Worm (Caenorhabditis elegans) whole organism, late embryonic: ENCODE measurements around the gene mrps-2.
A peak's percentile ranks its signal among the peaks of the same experiment; 100 is the strongest.

Experiments used
- C08G9.2 ChIP-seq: sonication (generic microtip); optimal IDR thresholded peaks from 2 replicates; lab custom pipeline; 2016; ENCODE audit warnings: mild to moderate bottlenecking, missing genetic modification characterization, moderate library complexity, missing compliant biosample characterization
- F13H6.1 ChIP-seq: sonication (generic microtip); optimal IDR thresholded peaks from 2 replicates; lab custom pipeline; 2016; ENCODE audit warnings: missing genetic modification characterization, missing compliant biosample characterization
- K09A11.1 ChIP-seq: sonication (generic microtip); optimal IDR thresholded peaks from 2 replicates; lab custom pipeline; 2017; ENCODE audit warnings: antibody characterized with exemption, mild to moderate bottlenecking, missing genetic modification characterization, missing compliant biosample characterization; ENCODE audit not compliant: insufficient read depth
- T23F11.4 ChIP-seq: fragments of 200-800 bp; sonication (Bioruptor generic); optimal IDR thresholded peaks from 2 replicates; lab custom pipeline; 2018; ENCODE audit warnings: mild to moderate bottlenecking, missing genetic modification characterization, missing compliant biosample characterization
- Y22D7AL.16 ChIP-seq: sonication (generic microtip); optimal IDR thresholded peaks from 2 replicates; lab custom pipeline; 2016; ENCODE audit warnings: missing genetic modification characterization, missing compliant biosample characterization
- ahr-1 ChIP-seq: sonication (generic microtip); optimal IDR thresholded peaks from 2 replicates; lab custom pipeline; 2016; ENCODE audit warnings: missing genetic modification characterization, missing compliant biosample characterization
- ama-1 ChIP-seq: fragments of 150-350 bp; optimal IDR thresholded peaks from 2 replicates; lab custom pipeline; 2014
- ceh-19 ChIP-seq: fragments of 200-800 bp; sonication (Bioruptor generic); optimal IDR thresholded peaks from 2 replicates; lab custom pipeline; 2018; ENCODE audit warnings: mild to moderate bottlenecking, missing genetic modification characterization, missing compliant biosample characterization
- ceh-2 ChIP-seq: sonication (generic microtip); optimal IDR thresholded peaks from 2 replicates; lab custom pipeline; 2016; ENCODE audit warnings: missing genotype, missing genetic modification characterization, missing compliant biosample characterization
- ceh-22 ChIP-seq: sonication (generic microtip); optimal IDR thresholded peaks from 2 replicates; lab custom pipeline; 2017; ENCODE audit warnings: missing biosample characterization, missing genetic modification characterization
- ceh-30 ChIP-seq: fragments of 150-350 bp; optimal IDR thresholded peaks from 2 replicates; lab custom pipeline; 2014; ENCODE audit warnings: missing biosample characterization, missing genetic modification characterization
- ceh-31 ChIP-seq: sonication (generic microtip); optimal IDR thresholded peaks from 2 replicates; lab custom pipeline; 2016; ENCODE audit warnings: missing genetic modification characterization, missing compliant biosample characterization
- ceh-34 ChIP-seq: sonication (generic microtip); optimal IDR thresholded peaks from 2 replicates; lab custom pipeline; 2016; ENCODE audit warnings: mild to moderate bottlenecking, missing genetic modification characterization, missing compliant biosample characterization
- ceh-45 ChIP-seq: fragments of 200-800 bp; sonication (Bioruptor generic); IDR thresholded peaks from 2 replicates; pipeline ENCODE4 v1.3.6; 2022; ENCODE audit warnings: missing genetic modification reagents, missing genetic modification characterization, missing compliant biosample characterization
- ceh-48 ChIP-seq: sonication (generic microtip); optimal IDR thresholded peaks from 2 replicates; lab custom pipeline; 2016; ENCODE audit warnings: missing genetic modification characterization, inconsistent platforms, missing compliant biosample characterization
- ceh-6 ChIP-seq: fragments of 200-800 bp; sonication (Bioruptor generic); optimal IDR thresholded peaks from 2 replicates; lab custom pipeline; 2018; ENCODE audit warnings: mild to moderate bottlenecking, missing genetic modification characterization, missing compliant biosample characterization
- ceh-9 ChIP-seq: sonication (generic microtip); optimal IDR thresholded peaks from 2 replicates; lab custom pipeline; 2016; ENCODE audit warnings: mild to moderate bottlenecking, missing genetic modification characterization, inconsistent platforms, missing compliant biosample characterization
- dve-1 ChIP-seq: sonication (generic microtip); optimal IDR thresholded peaks from 2 replicates; lab custom pipeline; 2017; ENCODE audit warnings: antibody characterized with exemption, mild to moderate bottlenecking, missing genetic modification characterization, missing compliant biosample characterization
- elt-4 ChIP-seq: sonication (generic microtip); optimal IDR thresholded peaks from 2 replicates; lab custom pipeline; 2016; ENCODE audit warnings: missing genetic modification characterization, missing compliant biosample characterization
- eyg-1 ChIP-seq: sonication (generic microtip); optimal IDR thresholded peaks from 2 replicates; lab custom pipeline; 2016; ENCODE audit warnings: missing genotype, missing genetic modification characterization, missing compliant biosample characterization
- fax-1 ChIP-seq: sonication (generic microtip); optimal IDR thresholded peaks from 2 replicates; lab custom pipeline; 2016; ENCODE audit warnings: missing genotype, missing genetic modification characterization, missing compliant biosample characterization
- gmeb-2 ChIP-seq: sonication (generic microtip); optimal IDR thresholded peaks from 2 replicates; lab custom pipeline; 2016; ENCODE audit warnings: missing genetic modification characterization, inconsistent platforms, missing compliant biosample characterization
- hlh-13 ChIP-seq: fragments of 200-800 bp; sonication (Bioruptor generic); optimal IDR thresholded peaks from 2 replicates; lab custom pipeline; 2018; ENCODE audit warnings: mild to moderate bottlenecking, missing genetic modification characterization, missing compliant biosample characterization
- hlh-15 ChIP-seq: sonication (generic microtip); optimal IDR thresholded peaks from 2 replicates; lab custom pipeline; 2016; ENCODE audit warnings: missing genetic modification characterization, missing compliant biosample characterization
- hlh-6 ChIP-seq: sonication (generic microtip); optimal IDR thresholded peaks from 2 replicates; lab custom pipeline; 2016; ENCODE audit warnings: missing genotype, missing genetic modification characterization, missing compliant biosample characterization
- hlh-8 ChIP-seq: sonication (generic microtip); optimal IDR thresholded peaks from 2 replicates; lab custom pipeline; 2016; ENCODE audit warnings: missing genotype, missing genetic modification characterization, missing compliant biosample characterization
- lim-6 ChIP-seq: sonication (generic microtip); optimal IDR thresholded peaks from 2 replicates; lab custom pipeline; 2016; ENCODE audit warnings: missing genetic modification characterization, missing compliant biosample characterization
- lin-11 ChIP-seq: fragments of 200-800 bp; sonication (Bioruptor generic); optimal IDR thresholded peaks from 2 replicates; lab custom pipeline; 2018; ENCODE audit warnings: mild to moderate bottlenecking, missing genetic modification characterization, missing compliant biosample characterization
- nfya-1 ChIP-seq: sonication (generic microtip); optimal IDR thresholded peaks from 2 replicates; lab custom pipeline; 2017; ENCODE audit warnings: missing genetic modification characterization, mild to moderate bottlenecking, missing compliant biosample characterization, antibody characterized with exemption, moderate library complexity
- nhr-11 ChIP-seq: fragments of 150-350 bp; optimal IDR thresholded peaks from 2 replicates; lab custom pipeline; 2014; ENCODE audit warnings: missing biosample characterization, missing genetic modification characterization
- npax-4 ChIP-seq: sonication (generic microtip); optimal IDR thresholded peaks from 2 replicates; lab custom pipeline; 2016; ENCODE audit warnings: missing genetic modification characterization, missing compliant biosample characterization
- odd-2 ChIP-seq: sonication (generic microtip); optimal IDR thresholded peaks from 2 replicates; lab custom pipeline; 2017; ENCODE audit warnings: antibody characterized with exemption, mild to moderate bottlenecking, missing genetic modification characterization, missing compliant biosample characterization
- pax-1 ChIP-seq: fragments of 150-350 bp; optimal IDR thresholded peaks from 2 replicates; lab custom pipeline; 2014; ENCODE audit warnings: missing biosample characterization, missing genetic modification characterization
- pqm-1 ChIP-seq: sonication (generic microtip); optimal IDR thresholded peaks from 2 replicates; lab custom pipeline; 2016; ENCODE audit warnings: missing genetic modification characterization, missing compliant biosample characterization
- pros-1 ChIP-seq: fragments of 150-350 bp; optimal IDR thresholded peaks from 2 replicates; lab custom pipeline; 2014; ENCODE audit warnings: missing biosample characterization, missing genetic modification reagents, missing genetic modification characterization
- ref-2 ChIP-seq: sonication (generic microtip); optimal IDR thresholded peaks from 2 replicates; lab custom pipeline; 2016; ENCODE audit warnings: missing genetic modification characterization, missing compliant biosample characterization
- rnt-1 ChIP-seq: sonication (generic microtip); optimal IDR thresholded peaks from 2 replicates; lab custom pipeline; 2016; ENCODE audit warnings: missing genetic modification characterization, missing compliant biosample characterization
- sox-2 ChIP-seq: fragments of 200-800 bp; sonication (Bioruptor generic); IDR thresholded peaks from 2 replicates; pipeline ENCODE4 v1.3.6; 2022; ENCODE audit warnings: missing genetic modification reagents, missing genetic modification characterization, missing compliant biosample characterization
- syd-9 ChIP-seq: sonication (generic microtip); optimal IDR thresholded peaks from 2 replicates; lab custom pipeline; 2016; ENCODE audit warnings: mild to moderate bottlenecking, missing genetic modification characterization, moderate library complexity, missing compliant biosample characterization
- tbx-2 ChIP-seq: sonication (generic microtip); optimal IDR thresholded peaks from 2 replicates; lab custom pipeline; 2016; ENCODE audit warnings: missing genetic modification characterization, missing compliant biosample characterization
- tbx-7 ChIP-seq: sonication (generic microtip); optimal IDR thresholded peaks from 2 replicates; lab custom pipeline; 2016; ENCODE audit warnings: missing genotype, missing genetic modification characterization, missing compliant biosample characterization
- unc-42 ChIP-seq: sonication (generic microtip); optimal IDR thresholded peaks from 2 replicates; lab custom pipeline; 2016; ENCODE audit warnings: missing genotype, missing genetic modification characterization, missing compliant biosample characterization
- unc-55 ChIP-seq: sonication (generic microtip); optimal IDR thresholded peaks from 2 replicates; lab custom pipeline; 2017; ENCODE audit warnings: missing biosample characterization, missing genetic modification reagents, missing genetic modification characterization
- unc-86 ChIP-seq: sonication (generic microtip); optimal IDR thresholded peaks from 2 replicates; lab custom pipeline; 2016; ENCODE audit warnings: missing genetic modification characterization, missing compliant biosample characterization
- zip-5 ChIP-seq: sonication (generic microtip); optimal IDR thresholded peaks from 2 replicates; lab custom pipeline; 2016; ENCODE audit warnings: missing genetic modification characterization, missing compliant biosample characterization
- ztf-16 ChIP-seq: sonication (generic microtip); optimal IDR thresholded peaks from 2 replicates; lab custom pipeline; 2017; ENCODE audit warnings: missing genetic modification characterization, missing compliant biosample characterization

The mrps-2 gene

ce11 chrV:8495106-8495505 is 29.6 kb downstream of the mrps-2 start:
- TF ChIP-seq ceh-48 (no peak), sox-2 (GFP tag; lab: Robert Waterston, UW) (no peak)

DNA sequence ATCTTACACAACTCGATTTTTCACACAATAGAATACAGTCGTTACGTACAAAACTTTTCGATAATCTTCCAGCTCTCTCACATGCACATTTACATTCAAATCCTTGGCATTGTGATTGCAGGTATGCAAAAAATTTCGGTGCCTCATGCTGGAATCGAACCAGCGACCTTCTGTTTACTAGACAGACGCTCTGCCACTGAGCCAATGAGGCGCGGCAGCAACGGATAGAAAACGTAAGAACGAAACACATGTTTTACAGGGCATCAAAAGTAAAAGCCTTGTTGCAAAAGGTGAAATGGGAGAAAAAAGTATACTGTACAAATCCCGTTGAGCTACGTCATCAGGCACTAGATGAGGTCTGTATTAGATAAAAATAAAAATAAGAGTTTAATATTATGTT is 30.5 kb downstream of the mrps-2 start:
- TF ChIP-seq nhr-11 (tag; lab: Kevin White, UChicago) = no peak
- no peak for TF ChIP-seq syd-9
- TF ChIP-seq T23F11.4 (GFP tag; lab: Kevin White, UChicago) = no peak
- TF ChIP-seq ref-2 (tag; lab: Kevin White, UChicago) = no peak
- no peak for TF ChIP-seq hlh-13 (GFP tag; lab: Kevin White, UChicago)
- no peak for TF ChIP-seq dve-1 (tag; lab: Kevin White, UChicago)
- no peak for TF ChIP-seq ceh-31 (tag; lab: Kevin White, UChicago)
- no peak for TF ChIP-seq ahr-1 (tag; lab: Kevin White, UChicago)
- no peak for TF ChIP-seq Y22D7AL.16 (tag; lab: Kevin White, UChicago)
- no peak for TF ChIP-seq tbx-2 (tag; lab: Kevin White, UChicago)

DNA sequence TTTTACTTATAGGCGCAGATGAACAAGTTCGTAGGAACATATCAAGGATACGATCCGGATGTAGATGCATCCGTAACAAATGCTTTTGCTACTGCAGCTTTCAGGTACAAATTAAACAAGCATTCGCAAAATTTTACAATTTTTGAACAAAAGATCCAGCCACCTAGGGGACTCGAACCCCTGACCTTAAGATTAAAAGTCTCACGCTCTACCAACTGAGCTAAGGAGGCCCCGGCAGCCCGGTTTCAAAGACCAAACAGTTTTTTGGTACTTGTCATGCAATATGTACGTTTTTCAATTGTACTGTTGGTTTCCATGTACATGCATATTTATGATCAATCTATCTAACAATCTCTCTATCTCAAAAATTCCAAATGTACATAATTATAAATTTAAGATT is 33.9 kb downstream of the mrps-2 start:
- TF ChIP-seq unc-86 (tag; lab: Kevin White, UChicago) (no peak), odd-2 (tag; lab: Kevin White, UChicago) (no peak), lin-11 (tag; lab: Kevin White, UChicago) (no peak), ceh-48 (no peak), pax-1 (tag; lab: Kevin White, UChicago) (no peak), nfya-1 (tag; lab: Kevin White, UChicago) (no peak), ama-1 (lab: Kevin White, UChicago) (no peak), F13H6.1 (tag; lab: Kevin White, UChicago) (no peak), ahr-1 (tag; lab: Kevin White, UChicago) (no peak), ceh-22 (no peak), C08G9.2 (tag; lab: Kevin White, UChicago) (no peak)
- TF ChIP-seq, all 69 proteins: peak for 0

DNA sequence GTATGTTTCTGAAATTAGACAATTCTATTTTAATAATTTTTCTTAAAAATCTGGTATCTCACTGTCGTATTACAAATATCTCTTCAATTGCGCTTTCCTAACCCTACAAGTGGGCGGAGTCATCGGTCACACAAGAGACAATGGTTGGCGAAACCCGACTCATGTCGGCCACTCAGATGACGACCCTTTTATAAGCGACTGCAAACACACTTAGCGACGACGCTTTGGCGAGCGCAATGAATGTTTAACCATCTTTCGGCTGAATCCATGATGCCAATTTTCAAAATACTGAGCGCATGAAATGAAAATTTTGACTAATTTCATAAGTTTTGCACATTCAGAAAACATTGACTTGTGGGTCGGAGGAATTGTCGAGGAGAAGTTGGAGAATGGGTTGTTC is 34.9 kb downstream of the mrps-2 start:
- TF ChIP-seq hlh-15 (tag; lab: Kevin White, UChicago) (peak; percentile 99), ceh-6 (peak; percentile 99), zip-5 (tag; lab: Kevin White, UChicago) (peak; percentile 92), ceh-31 (tag; lab: Kevin White, UChicago) (peak; percentile 97), nhr-11 (tag; lab: Kevin White, UChicago) (peak; percentile 28), gmeb-2 (tag; lab: Kevin White, UChicago) (peak; percentile 100), elt-4 (tag; lab: Kevin White, UChicago) (peak; percentile 96), K09A11.1 (tag; lab: Kevin White, UChicago) (peak; percentile 95), ceh-45 (GFP tag; lab: Robert Waterston, UW) (peak; percentile 99), npax-4 (tag; lab: Kevin White, UChicago) (peak; percentile 98), pax-1 (tag; lab: Kevin White, UChicago) (peak; percentile 18), syd-9 (peak; percentile 99), hlh-8 (tag; lab: Kevin White, UChicago) (peak; percentile 97), lin-11 (tag; lab: Kevin White, UChicago) (peak; percentile 96), ceh-2 (peak; percentile 99), nfya-1 (tag; lab: Kevin White, UChicago) (peak; percentile 89), rnt-1 (peak; percentile 97), ceh-19 (GFP tag; lab: Kevin White, UChicago) (peak; percentile 99), ceh-9 (tag; lab: Kevin White, UChicago) (peak; percentile 99), fax-1 (tag; lab: Kevin White, UChicago) (peak; percentile 98), unc-86 (tag; lab: Kevin White, UChicago) (peak; percentile 99), lim-6 (tag; lab: Kevin White, UChicago) (peak; percentile 98), ztf-16 (tag; lab: Kevin White, UChicago) (peak; percentile 99), pqm-1 (tag; lab: Kevin White, UChicago) (peak; percentile 100), hlh-6 (peak; percentile 99), pros-1 (peak; percentile 71), dve-1 (tag; lab: Kevin White, UChicago) (peak; percentile 98), tbx-7 (tag; lab: Kevin White, UChicago) (peak; percentile 73), ref-2 (tag; lab: Kevin White, UChicago) (peak; percentile 98), ceh-30 (peak; percentile 98), eyg-1 (peak; percentile 98), odd-2 (tag; lab: Kevin White, UChicago) (peak; percentile 83), tbx-2 (tag; lab: Kevin White, UChicago) (peak; percentile 98), ama-1 (lab: Kevin White, UChicago) (no peak), unc-42 (peak; percentile 89), ceh-34 (tag; lab: Kevin White, UChicago) (peak; percentile 98), unc-55 (GFP tag; lab: Kevin White, UChicago) (peak; percentile 32)
